Fruit fly (Drosophila melanogaster) whole organism: ENCODE measurements around the gene srp.

ENCODE experiments used
- CG8478 ChIP-seq: fragments of >200 bp; optimal IDR thresholded peaks from 2 replicates; lab custom pipeline; 2018; ENCODE audit warnings: inconsistent platforms
- Dll ChIP-seq: fragments of >200 bp; optimal IDR thresholded peaks from 2 replicates; lab custom pipeline; 2017
- pan ChIP-seq: fragments of >200 bp; optimal IDR thresholded peaks from 2 replicates; lab custom pipeline; 2017
- psq ChIP-seq: fragments of >200 bp; optimal IDR thresholded peaks from 2 replicates; lab custom pipeline; 2017
- usp ChIP-seq: fragments of >200 bp; optimal IDR thresholded peaks from 2 replicates; lab custom pipeline; 2017; ENCODE audit warnings: missing biosample characterization, missing genetic modification characterization, mixed read lengths

DNA sequence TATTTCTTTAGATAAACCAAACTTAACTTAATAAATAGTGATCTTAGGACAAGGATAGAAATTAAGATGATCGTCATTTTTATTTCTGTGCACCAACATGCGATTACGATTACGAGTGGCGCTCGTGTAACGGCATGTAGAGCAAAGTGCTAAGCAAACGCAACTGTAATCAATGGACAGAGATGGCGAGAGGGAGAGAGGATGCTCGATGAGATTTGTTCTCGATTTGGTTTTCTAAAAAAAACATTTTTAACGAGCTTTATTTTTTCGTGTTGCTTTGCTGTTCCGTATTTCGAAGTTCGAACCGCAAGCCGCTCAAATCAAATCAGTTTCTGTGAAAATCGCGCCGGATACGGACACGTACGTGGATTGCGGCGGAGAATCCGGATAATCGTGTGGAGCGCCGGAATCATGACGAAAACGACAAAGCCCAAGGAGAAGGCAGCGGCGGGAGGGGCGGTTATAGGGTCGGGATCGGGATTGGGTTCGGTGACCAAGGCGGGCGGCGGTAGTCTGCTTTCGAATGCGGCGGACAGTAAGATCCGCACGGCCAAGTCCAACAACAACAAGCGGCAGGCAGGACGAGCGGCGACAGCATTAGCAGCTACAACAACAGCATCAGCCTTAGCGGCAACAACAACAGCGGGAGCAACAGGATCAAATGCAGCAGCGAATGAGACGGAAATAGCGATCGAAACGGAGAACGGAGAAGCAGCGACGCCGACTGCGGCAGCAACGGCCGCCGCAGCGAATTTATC lies 8.0 kb downstream of the srp start:
- TF ChIP-seq psq (no peak), usp (GFP tag; lab: Kevin White, UChicago) (no peak), CG8478 (lab: Kevin White, UChicago) (no peak), Dll (lab: Kevin White, UChicago) (no peak), pan (lab: Kevin White, UChicago) (no peak)
